Worm (Caenorhabditis elegans): Measurements from ENCODE around the gene C27F2.7.

DNA sequence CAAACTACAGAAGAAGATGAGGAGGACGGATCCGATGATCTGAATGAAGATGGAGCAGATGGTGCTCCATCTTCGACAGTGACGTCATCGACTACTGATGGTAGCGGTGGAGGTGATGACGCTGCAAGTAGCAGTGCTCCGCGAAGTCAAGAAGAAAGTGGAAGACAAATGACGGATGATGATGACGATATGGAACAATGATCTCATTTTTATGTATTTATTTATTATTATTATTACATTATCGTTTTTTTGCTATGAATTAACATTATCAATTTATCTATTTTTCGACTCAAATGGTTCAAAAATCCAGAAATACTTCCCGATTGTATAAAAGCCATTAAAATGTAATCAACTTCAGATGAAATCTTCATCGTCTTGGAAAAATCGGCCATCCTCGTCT, 37.4 kb upstream of the C27F2.7 start, which contains the start of gene R144.3:
- no peak for TF ChIP-seq unc-86 (tag; optimal IDR thresholded peaks at IDR 0.05)
- TF ChIP-seq zip-5 (tag; optimal IDR thresholded peaks at IDR 0.05), result no peak
- TF ChIP-seq hlh-8 (tag; optimal IDR thresholded peaks at IDR 0.05), result no peak

Data from whole organism, late embryonic.